Worm (Caenorhabditis elegans) whole organism, L3 larva: Measurements from ENCODE around the gene F40F9.10.

Experiments
- ceh-82 ChIP-seq: fragments of 150-350 bp; optimal IDR thresholded peaks from 2 replicates; lab custom pipeline; 2014; ENCODE audit warnings: missing biosample characterization, missing genetic modification characterization
- fkh-10 ChIP-seq: sonication (generic microtip); optimal IDR thresholded peaks from 2 replicates; lab custom pipeline; 2017; ENCODE audit warnings: missing biosample characterization, missing genetic modification reagents, missing genetic modification characterization
- mdl-1 ChIP-seq: fragments of 150-350 bp; optimal IDR thresholded peaks from 2 replicates; lab custom pipeline; 2014; ENCODE audit warnings: missing biosample characterization, missing genetic modification characterization
- nhr-25 ChIP-seq: sonication (generic microtip); optimal IDR thresholded peaks from 2 replicates; lab custom pipeline; 2017; ENCODE audit warnings: missing biosample characterization, missing genetic modification characterization
- pha-4 ChIP-seq: fragments of 150-350 bp; optimal IDR thresholded peaks from 2 replicates; lab custom pipeline; 2014; ENCODE audit warnings: missing biosample characterization, missing genetic modification reagents, missing genetic modification characterization
- skn-1 ChIP-seq: fragments of 150-350 bp; optimal IDR thresholded peaks from 2 replicates; lab custom pipeline; 2014; ENCODE audit warnings: missing biosample characterization, missing genetic modification characterization
- unc-62 ChIP-seq: fragments of 150-350 bp; sonication (generic microtip); optimal IDR thresholded peaks from 4 replicates; lab custom pipeline; 2014; ENCODE audit warnings: missing biosample characterization, missing genetic modification reagents, missing genetic modification characterization

- peak; percentile 96 for TF ChIP-seq pha-4 (tag; lab: Kevin White, UChicago)
- no peak for TF ChIP-seq nhr-25 (tag; lab: Kevin White, UChicago)
- no peak for TF ChIP-seq mdl-1 (tag; lab: Kevin White, UChicago)
- TF ChIP-seq fkh-10 (GFP tag; lab: Kevin White, UChicago) = no peak
- TF ChIP-seq ceh-82 (tag; lab: Kevin White, UChicago) = no peak
- no peak for TF ChIP-seq unc-62 (GFP tag; lab: Kevin White, UChicago)
- peak; percentile 61 for TF ChIP-seq skn-1 (tag; lab: Kevin White, UChicago)
Measured at ce11 chrV:9729462-9730162, 16.2 kb upstream of the F40F9.10 start, which contains the start of the genes aagr-3 and drap-1.
